Worm (Caenorhabditis elegans) whole organism, L2 larva: ENCODE measurements around the gene ZK892.3.
"Not testable (repeated sequence)": the region's sequence is repeated elsewhere in the genome, so short reads cannot be mapped to it uniquely, and the experiment has no call there.

Experiments
- aly-2 ChIP-seq: fragments of 150-350 bp; optimal IDR thresholded peaks from 2 replicates; lab custom pipeline; 2014; ENCODE audit warnings: missing biosample characterization, missing genetic modification characterization
- ceh-16 ChIP-seq: fragments of 150-350 bp; optimal IDR thresholded peaks from 2 replicates; lab custom pipeline; 2014; ENCODE audit warnings: missing biosample characterization, missing genetic modification characterization
- egl-27 ChIP-seq: sonication (generic microtip); optimal IDR thresholded peaks from 3 replicates; lab custom pipeline; 2017; ENCODE audit warnings: missing biosample characterization, missing genetic modification reagents, missing genetic modification characterization
- elt-3 ChIP-seq: sonication (generic microtip); optimal IDR thresholded peaks from 2 replicates; lab custom pipeline; 2017; ENCODE audit warnings: missing biosample characterization, missing genetic modification characterization
- lin-13 ChIP-seq: fragments of 150-350 bp; optimal IDR thresholded peaks from 2 replicates; lab custom pipeline; 2014; ENCODE audit warnings: missing biosample characterization, missing genetic modification reagents, missing genetic modification characterization
- lin-39 ChIP-seq: fragments of 150-350 bp; optimal IDR thresholded peaks from 2 replicates; lab custom pipeline; 2014; ENCODE audit warnings: missing biosample characterization, missing genetic modification reagents, missing genetic modification characterization
- lsy-2 ChIP-seq, 2 experiments: fragments of 150-350 bp in 1 of 2; sonication (generic microtip) in 1 of 2; optimal IDR thresholded peaks; 2 replicates each; lab custom pipeline; 2014 to 2017; ENCODE audit warnings: missing biosample characterization in 2 of 2, missing genetic modification characterization in 2 of 2
- nhr-12 ChIP-seq: fragments of 150-350 bp; optimal IDR thresholded peaks from 2 replicates; lab custom pipeline; 2014; ENCODE audit warnings: missing biosample characterization, missing genetic modification characterization
- zag-1 ChIP-seq: fragments of 150-350 bp; optimal IDR thresholded peaks from 2 replicates; lab custom pipeline; 2014; ENCODE audit warnings: missing biosample characterization, missing genetic modification characterization
- ztf-4 ChIP-seq: fragments of 150-350 bp; optimal IDR thresholded peaks from 2 replicates; lab custom pipeline; 2014; ENCODE audit warnings: missing biosample characterization, missing genetic modification characterization

DNA sequence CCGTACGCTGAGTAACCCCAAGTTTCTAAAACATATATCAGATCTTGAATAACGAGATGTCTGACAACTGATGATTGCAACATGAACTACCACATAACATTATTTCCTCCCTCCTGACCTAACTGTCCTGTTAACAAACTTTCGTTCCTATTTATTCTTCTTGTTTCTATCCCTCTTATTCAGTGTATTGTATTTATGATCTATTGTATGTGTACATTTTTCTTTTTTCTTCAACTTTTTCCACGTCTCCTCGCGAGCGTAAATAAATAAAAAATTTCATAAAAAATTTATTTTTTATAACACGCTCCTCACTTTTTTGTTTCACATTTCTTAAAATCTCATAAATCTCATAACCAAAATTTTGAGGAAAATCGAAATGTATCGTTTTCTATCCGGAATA lies 4.6 kb downstream of the ZK892.3 start, which contains the start of gene ZK892.4:
- TF ChIP-seq zag-1; lin-39; lsy-2 (tag; optimal IDR thresholded peaks at IDR 0.05; lab: Kevin White, UChicago); aly-2 (tag; lab: Kevin White, UChicago); egl-27 (tag; lab: Kevin White, UChicago); ztf-4 (tag; lab: Kevin White, UChicago); lin-13 (GFP tag; lab: Kevin White, UChicago); elt-3 (tag; lab: Kevin White, UChicago); ceh-16 (tag; lab: Kevin White, UChicago); nhr-12 (tag; lab: Kevin White, UChicago): not testable (repeated sequence)
